Fruit fly (Drosophila melanogaster) whole organism, embryonic: ENCODE measurements around the gene CG42823.

Experiments used
- CG4730 ChIP-seq: fragments of 200-800 bp; sonication (Bioruptor generic); IDR thresholded peaks from 2 replicates; pipeline ENCODE4 v1.3.6; 2022; ENCODE audit warnings: missing biosample characterization, missing genetic modification characterization
- CoRest ChIP-seq: fragments of 200-800 bp; sonication (Bioruptor generic); optimal IDR thresholded peaks from 3 replicates; lab custom pipeline; 2018; ENCODE audit warnings: missing biosample characterization, mild to moderate bottlenecking, missing genetic modification characterization, moderate library complexity
- Hand ChIP-seq: fragments of 200-800 bp; sonication (Bioruptor generic); optimal IDR thresholded peaks from 2 replicates; lab custom pipeline; 2017; ENCODE audit warnings: mild to moderate bottlenecking, missing biosample characterization, missing genetic modification reagents, missing genetic modification characterization
- Neu2 ChIP-seq: fragments of 200-800 bp; sonication (Bioruptor generic); optimal IDR thresholded peaks from 3 replicates; lab custom pipeline; 2016; ENCODE audit warnings: missing biosample characterization, missing genetic modification characterization, borderline replicate concordance
- NfI ChIP-seq: fragments of 200-800 bp; sonication (Bioruptor generic); optimal IDR thresholded peaks from 3 replicates; lab custom pipeline; 2018; ENCODE audit warnings: missing biosample characterization, mild to moderate bottlenecking, missing genetic modification characterization, moderate library complexity
- ap ChIP-seq: fragments of 200-800 bp; sonication (Bioruptor generic); IDR thresholded peaks from 2 replicates; pipeline ENCODE4 v1.3.6; 2022; ENCODE audit warnings: missing biosample characterization, missing genetic modification characterization
- ci ChIP-seq: fragments of 200-800 bp; sonication (Bioruptor generic); IDR thresholded peaks from 3 replicates; pipeline ENCODE4 v1.3.6; 2022; ENCODE audit warnings: missing biosample characterization, missing genetic modification characterization
- ind ChIP-seq: fragments of 200-800 bp; sonication (Bioruptor generic); optimal IDR thresholded peaks from 3 replicates; lab custom pipeline; 2016; ENCODE audit warnings: missing biosample characterization, missing genetic modification characterization

dm6 chr3R:17417167-17417566, 12.3 kb upstream of the CG42823 start, which contains the start of gene CG33333:
- no peak for TF ChIP-seq ind (GFP tag; lab: Kevin White, UChicago)
- no peak for TF ChIP-seq ap (GFP tag; lab: Robert Waterston, UW)
- no peak for TF ChIP-seq NfI (GFP tag; lab: Kevin White, UChicago)
- TF ChIP-seq Hand (GFP tag; lab: Kevin White, UChicago) = no peak
- TF ChIP-seq Neu2 (GFP tag; lab: Kevin White, UChicago) = no peak
- TF ChIP-seq ci (GFP tag; lab: Robert Waterston, UW) = no peak
- no peak for TF ChIP-seq CG4730 (GFP tag; lab: Robert Waterston, UW)
- TF ChIP-seq CoRest (tag; lab: Kevin White, UChicago) = no peak
